Fruit fly (Drosophila melanogaster): ENCODE results near the gene Dora.

Dora gene

DNA sequence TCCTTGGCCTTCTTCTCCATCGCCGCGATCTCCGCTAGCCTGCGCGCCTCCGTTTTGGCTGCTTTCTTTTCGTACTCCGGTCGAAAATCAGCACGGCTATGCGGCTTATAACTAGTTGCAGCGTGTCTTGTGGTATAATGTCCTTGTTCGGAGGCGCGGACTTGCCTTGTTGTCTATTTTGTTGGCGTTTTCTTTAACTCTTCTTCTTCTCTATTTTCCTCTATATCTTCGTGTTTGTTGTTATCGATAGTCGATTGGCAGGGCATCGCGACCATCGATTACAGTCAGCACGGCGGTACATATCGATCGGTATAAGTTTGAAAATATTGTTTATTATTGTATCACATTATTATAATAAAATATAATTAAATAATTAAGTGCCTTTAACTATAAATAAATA lies 29.7 kb downstream of the Dora start, which contains the start of gene Flacc:
Gene Flacc (minus strand): TSS at position 204 of the 400 bp plus-strand sequence.
- TF ChIP-seq Myc (optimal IDR thresholded peaks at IDR 0.05) (no peak), psq (optimal IDR thresholded peaks at IDR 0.05) (no peak), Sin3A (optimal IDR thresholded peaks at IDR 0.05) (no peak), h (optimal IDR thresholded peaks at IDR 0.05) (no peak), insv (optimal IDR thresholded peaks at IDR 0.05) (no peak), ttk (optimal IDR thresholded peaks at IDR 0.05) (no peak)

DNA sequence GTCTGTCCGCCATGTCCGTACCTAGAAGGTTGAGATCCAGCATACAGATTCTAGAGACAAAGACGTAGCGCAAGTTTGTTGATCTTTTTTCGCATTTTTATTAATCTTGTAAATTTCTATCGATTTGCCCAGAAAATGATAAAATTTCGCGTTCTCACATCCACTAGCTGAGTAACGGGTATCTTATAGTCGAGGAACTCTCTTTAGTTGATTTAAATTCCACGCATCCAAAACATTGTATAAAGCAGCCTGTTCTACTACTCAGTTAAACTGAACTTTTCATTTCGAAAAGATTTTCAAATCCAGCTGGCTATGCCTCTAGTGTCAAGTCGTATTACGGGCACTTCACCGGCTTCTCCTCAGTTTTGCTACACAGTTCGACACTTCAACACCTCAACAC lies 30.4 kb downstream of the Dora start, which contains the start of gene SdhBL:
Gene SdhBL (plus strand): TSS at position 301 of the 400 bp plus-strand sequence.
- TF ChIP-seq h (optimal IDR thresholded peaks at IDR 0.05) (no peak), Myc (optimal IDR thresholded peaks at IDR 0.05) (no peak), ttk (optimal IDR thresholded peaks at IDR 0.05) (no peak)

DNA sequence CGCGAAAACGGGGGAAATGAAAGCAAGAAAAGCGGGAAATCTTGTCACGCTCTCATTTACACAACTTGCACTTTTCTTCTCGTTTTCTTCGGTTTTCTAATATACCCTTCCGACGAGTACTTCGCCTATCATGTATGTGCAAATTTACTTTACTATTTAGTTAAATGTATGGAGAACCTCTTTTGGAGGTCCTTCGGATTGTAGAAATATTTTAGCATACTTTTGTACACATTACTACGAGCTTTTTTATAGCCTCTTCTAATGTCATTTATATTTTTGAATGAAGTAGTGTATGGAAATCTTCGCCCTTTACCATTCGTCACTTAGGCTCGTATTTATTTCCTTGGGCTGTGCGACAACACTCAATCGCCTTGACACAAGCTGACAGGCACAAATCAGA lies 33.5 kb downstream of the Dora start:
- TF ChIP-seq psq (optimal IDR thresholded peaks at IDR 0.05), result no peak
- TF ChIP-seq ttk (optimal IDR thresholded peaks at IDR 0.05), result no peak
- TF ChIP-seq insv (optimal IDR thresholded peaks at IDR 0.05), result no peak
- TF ChIP-seq Sin3A (optimal IDR thresholded peaks at IDR 0.05), result no peak
- no peak for TF ChIP-seq Myc (optimal IDR thresholded peaks at IDR 0.05)
- no peak for TF ChIP-seq h (optimal IDR thresholded peaks at IDR 0.05)

DNA sequence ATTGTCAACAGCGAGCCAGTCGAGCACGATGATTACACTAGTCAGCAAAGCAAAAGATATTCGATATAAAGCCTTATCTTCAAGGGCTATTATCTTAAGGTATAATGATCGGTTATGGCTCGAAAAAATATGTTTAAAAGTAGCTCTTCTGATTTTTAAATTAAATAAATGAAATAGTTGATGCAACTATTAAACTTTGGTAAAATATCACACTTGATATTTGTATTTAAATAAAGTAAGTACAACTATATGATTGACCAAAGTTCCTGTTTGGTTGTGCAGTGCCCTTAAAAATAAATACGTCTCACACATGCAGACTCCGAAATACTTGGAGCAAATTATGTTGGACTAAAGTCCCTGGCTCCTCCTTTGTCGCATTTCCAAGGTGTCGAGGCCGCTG lies 34.2 kb downstream of the Dora start:
- no peak for TF ChIP-seq Sin3A (optimal IDR thresholded peaks at IDR 0.05)
- no peak for TF ChIP-seq h (optimal IDR thresholded peaks at IDR 0.05)
- TF ChIP-seq insv (optimal IDR thresholded peaks at IDR 0.05), result no peak
- TF ChIP-seq Myc (optimal IDR thresholded peaks at IDR 0.05), result no peak
- TF ChIP-seq psq (optimal IDR thresholded peaks at IDR 0.05), result no peak
- no peak for TF ChIP-seq ttk (optimal IDR thresholded peaks at IDR 0.05)

DNA sequence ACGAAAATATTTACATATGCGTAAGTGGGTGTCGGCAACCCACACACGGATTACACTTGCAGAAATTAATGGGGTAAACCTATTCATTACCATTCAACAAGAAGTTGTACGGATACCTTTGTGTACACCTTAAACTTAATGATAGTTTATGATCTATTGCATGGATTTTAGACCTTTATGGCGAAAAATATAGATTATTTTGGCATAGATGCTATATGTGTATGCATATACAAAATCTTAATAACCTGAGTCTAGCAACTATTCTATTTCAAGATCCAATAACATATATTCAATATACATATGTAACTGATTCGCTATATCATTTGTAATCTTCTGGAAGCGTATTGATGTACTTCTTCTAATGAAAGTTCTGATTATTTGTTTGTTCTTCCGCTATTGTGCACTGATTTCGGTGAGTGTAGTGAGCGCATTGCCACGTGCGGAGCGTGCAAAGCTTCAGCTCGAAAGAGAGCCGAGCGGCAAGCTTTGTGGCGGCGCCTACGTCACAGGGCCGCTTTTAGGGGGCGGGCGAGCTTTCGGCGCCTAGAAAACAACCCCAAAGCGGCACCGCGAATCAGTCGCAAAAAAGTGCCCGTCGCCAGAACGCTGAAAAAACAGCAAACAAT lies 36.2 kb downstream of the Dora start, which contains the start of gene CG7378:
Gene CG7378 (plus strand): TSS at position 576 of the 626 bp plus-strand sequence.
- TF ChIP-seq Sin3A (optimal IDR thresholded peaks at IDR 0.05) (no peak), psq (optimal IDR thresholded peaks at IDR 0.05) (no peak), ttk (optimal IDR thresholded peaks at IDR 0.05) (no peak)

DNA sequence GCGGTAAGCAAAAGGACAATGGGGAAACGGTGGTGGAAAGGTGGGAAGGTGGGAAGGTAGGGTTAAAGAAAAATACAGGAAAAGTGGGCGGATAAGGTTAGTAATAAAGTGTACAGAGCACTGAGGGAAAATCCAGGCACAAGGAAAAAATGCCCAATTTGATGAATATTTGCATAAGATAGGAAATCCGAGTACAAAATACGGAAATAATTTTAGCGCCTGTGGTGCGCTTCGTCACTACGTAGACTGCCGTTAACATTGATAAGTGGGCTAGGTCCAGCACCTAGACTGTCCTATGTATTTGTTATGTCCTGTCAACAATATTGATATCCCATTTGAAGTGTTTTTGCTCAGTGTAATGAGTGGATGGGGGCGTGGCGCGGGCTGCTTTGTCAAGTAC lies 37.2 kb downstream of the Dora start:
- TF ChIP-seq psq (optimal IDR thresholded peaks at IDR 0.05) (no peak), h (optimal IDR thresholded peaks at IDR 0.05) (no peak)

DNA sequence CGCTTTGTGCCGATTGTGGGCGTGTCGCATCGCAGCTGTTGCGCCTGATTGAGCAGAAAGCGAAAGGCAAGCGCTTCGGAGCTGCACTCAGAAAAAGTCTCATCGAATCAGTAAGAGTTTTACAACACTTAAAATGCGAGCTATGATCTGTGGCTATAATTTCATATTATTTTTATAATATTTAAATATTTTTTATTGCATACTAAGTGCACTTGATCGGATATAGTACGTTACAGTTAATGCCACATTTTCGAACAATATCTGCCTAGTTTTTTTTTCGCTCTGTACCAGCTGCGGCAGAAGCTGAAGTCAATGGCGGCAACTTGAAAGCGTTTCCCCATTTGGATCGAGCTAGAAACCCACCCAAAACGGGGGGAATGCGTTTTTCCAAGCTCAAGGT lies 39.0 kb downstream of the Dora start:
- TF ChIP-seq psq (optimal IDR thresholded peaks at IDR 0.05), result no peak
- no peak for TF ChIP-seq h (optimal IDR thresholded peaks at IDR 0.05)
- TF ChIP-seq ttk (optimal IDR thresholded peaks at IDR 0.05), result no peak

DNA sequence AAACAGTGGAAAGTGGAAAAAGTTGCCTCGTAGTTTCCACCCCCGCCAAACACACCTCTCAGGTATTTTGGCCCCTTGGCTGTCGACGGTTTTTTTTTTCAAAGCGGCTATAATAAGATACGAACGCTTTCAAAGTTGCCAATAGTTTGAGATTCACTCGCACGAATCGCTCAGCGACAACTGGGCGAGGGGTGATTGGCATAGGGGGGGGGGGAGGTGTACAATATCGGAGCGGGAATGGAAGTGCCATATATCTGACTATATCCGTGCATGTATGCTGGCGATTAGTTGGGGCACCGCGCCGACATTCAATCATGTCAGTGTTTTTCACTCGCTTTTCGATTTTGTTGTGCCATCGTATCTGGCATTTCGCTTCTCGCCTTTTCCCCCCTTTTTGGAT lies 41.4 kb downstream of the Dora start:
- no peak for TF ChIP-seq h (optimal IDR thresholded peaks at IDR 0.05)
- no peak for TF ChIP-seq Myc (optimal IDR thresholded peaks at IDR 0.05)
- TF ChIP-seq insv (optimal IDR thresholded peaks at IDR 0.05), result no peak
- TF ChIP-seq ttk (optimal IDR thresholded peaks at IDR 0.05), result no peak
- no peak for TF ChIP-seq psq (optimal IDR thresholded peaks at IDR 0.05)
- TF ChIP-seq Sin3A (optimal IDR thresholded peaks at IDR 0.05), result no peak

DNA sequence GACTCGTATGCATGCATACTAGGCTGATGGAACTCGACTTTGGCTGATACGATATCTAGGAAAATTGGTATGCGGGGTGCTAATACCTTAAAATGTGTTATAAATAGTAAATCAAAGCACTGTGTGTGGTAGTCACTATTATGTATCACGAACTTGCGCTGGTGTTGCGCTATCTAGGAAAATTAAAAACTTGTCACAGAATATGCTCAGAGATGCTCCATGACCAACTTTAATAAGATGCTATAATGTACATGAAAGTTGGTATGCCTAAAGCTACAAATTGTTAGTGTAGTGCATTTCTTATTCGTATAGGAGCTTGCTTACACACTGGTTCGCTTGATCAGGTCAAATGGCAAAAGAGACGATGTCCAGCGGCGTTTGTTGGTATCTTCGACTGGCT lies 47.1 kb downstream of the Dora start:
- no peak for TF ChIP-seq Myc (optimal IDR thresholded peaks at IDR 0.05)
- no peak for TF ChIP-seq h (optimal IDR thresholded peaks at IDR 0.05)
- TF ChIP-seq insv (optimal IDR thresholded peaks at IDR 0.05), result no peak
- TF ChIP-seq ttk (optimal IDR thresholded peaks at IDR 0.05), result no peak
- no peak for TF ChIP-seq Sin3A (optimal IDR thresholded peaks at IDR 0.05)
- no peak for TF ChIP-seq psq (optimal IDR thresholded peaks at IDR 0.05)

DNA sequence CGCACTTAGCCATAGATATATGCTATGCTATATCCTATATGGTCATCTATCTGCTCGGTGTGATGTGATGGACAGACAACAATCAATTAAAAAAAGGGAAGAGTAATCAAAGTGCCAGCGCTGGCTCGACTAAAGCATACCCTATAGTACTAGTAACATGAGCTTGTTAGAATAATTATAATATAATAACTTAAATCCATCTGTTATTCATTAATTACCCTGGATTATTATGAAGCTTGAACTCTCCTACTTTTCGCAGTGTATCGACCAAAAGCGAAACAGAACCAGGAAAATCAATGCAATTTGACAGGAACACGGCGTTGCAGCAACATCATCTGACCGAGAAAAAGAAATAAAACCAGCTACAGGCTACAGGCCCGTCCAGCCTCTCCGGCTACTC lies 49.6 kb downstream of the Dora start:
- TF ChIP-seq h (optimal IDR thresholded peaks at IDR 0.05), result no peak
- no peak for TF ChIP-seq psq (optimal IDR thresholded peaks at IDR 0.05)
- TF ChIP-seq ttk (optimal IDR thresholded peaks at IDR 0.05), result no peak
- TF ChIP-seq Sin3A (optimal IDR thresholded peaks at IDR 0.05), result no peak
- no peak for TF ChIP-seq Myc (optimal IDR thresholded peaks at IDR 0.05)
- no peak for TF ChIP-seq insv (optimal IDR thresholded peaks at IDR 0.05)

DNA sequence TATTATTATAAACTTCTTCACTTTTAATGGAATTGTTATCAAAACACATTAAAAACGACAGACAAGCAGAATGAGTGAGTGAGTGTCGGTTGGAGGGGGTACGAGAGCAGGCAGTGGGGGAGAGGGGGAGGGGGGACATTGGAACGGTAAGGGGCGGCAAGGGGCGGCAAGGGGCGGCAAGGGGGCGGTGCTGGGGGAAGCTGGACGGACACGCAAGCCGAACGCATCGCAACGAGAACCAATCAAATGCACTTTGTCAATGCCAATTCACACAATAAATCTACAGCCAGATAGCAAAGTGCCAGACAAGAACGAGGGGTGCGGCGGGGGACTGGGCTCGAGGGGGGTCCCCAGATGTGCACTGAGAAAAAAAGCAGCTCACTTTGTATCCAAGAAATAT lies 50.0 kb downstream of the Dora start:
- no peak for TF ChIP-seq ttk (optimal IDR thresholded peaks at IDR 0.05)
- TF ChIP-seq insv (optimal IDR thresholded peaks at IDR 0.05), result no peak
- no peak for TF ChIP-seq psq (optimal IDR thresholded peaks at IDR 0.05)
- no peak for TF ChIP-seq Sin3A (optimal IDR thresholded peaks at IDR 0.05)
- TF ChIP-seq h (optimal IDR thresholded peaks at IDR 0.05), result no peak
- TF ChIP-seq Myc (optimal IDR thresholded peaks at IDR 0.05), result no peak

DNA sequence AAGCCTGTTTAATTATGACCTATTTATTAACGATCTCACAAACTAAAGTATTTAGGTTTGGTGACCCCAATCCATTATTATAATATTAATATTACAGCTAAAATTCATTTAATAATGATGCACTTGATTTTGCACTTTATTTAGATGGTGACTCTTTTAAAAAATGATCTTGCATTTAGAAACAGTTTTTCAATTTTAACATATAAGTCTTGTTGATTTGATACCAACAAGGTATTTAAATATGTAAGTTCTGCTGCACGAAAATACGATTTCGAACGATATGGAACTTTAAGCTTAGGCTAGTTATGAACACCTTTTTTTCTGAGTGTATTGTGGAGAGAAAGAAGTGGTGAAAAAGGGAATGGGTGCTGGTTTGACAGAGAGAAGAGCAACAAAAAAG lies 50.4 kb downstream of the Dora start:
- TF ChIP-seq psq (optimal IDR thresholded peaks at IDR 0.05) (no peak), ttk (optimal IDR thresholded peaks at IDR 0.05) (no peak)

DNA sequence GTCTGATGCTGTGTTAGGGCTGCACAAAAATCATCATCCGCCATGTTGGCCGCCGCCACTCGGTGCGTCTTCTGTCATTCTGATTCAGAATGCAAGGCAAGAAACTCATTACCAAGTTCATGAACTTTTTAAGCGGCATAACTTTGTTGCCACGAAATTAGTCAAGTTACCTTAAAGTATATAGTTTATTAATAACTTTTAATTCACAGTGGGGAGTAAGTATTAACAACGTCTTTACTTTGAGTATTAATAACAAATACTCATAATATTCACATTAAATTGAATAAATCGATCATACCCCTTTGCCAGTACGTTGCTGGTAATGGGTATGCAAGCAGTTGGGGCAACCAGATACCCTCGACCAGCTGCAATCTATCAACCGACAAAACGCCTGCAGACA lies 53.8 kb downstream of the Dora start:
- TF ChIP-seq ttk (optimal IDR thresholded peaks at IDR 0.05), result no peak
- no peak for TF ChIP-seq h (optimal IDR thresholded peaks at IDR 0.05)
- no peak for TF ChIP-seq Myc (optimal IDR thresholded peaks at IDR 0.05)
- TF ChIP-seq insv (optimal IDR thresholded peaks at IDR 0.05), result no peak
- TF ChIP-seq Sin3A (optimal IDR thresholded peaks at IDR 0.05), result no peak
- TF ChIP-seq psq (optimal IDR thresholded peaks at IDR 0.05), result no peak

Data from Kc167 (cell line).